Worm (Caenorhabditis elegans): ENCODE measurements around the gene wrk-1.
"Not testable (repeated sequence)": the region's sequence is repeated elsewhere in the genome, so short reads cannot be mapped to it uniquely, and the experiment has no call there.

The wrk-1 gene

ce11 chrX:8423199-8423598 lies 30.8 kb upstream of the wrk-1 start:
- TF ChIP-seq ref-1 (GFP tag; conservative IDR thresholded peaks at IDR 0.05) (no peak), ztf-23 (GFP tag; IDR thresholded peaks at IDR 0.05) (no peak), tab-1 (GFP tag; IDR thresholded peaks at IDR 0.05) (no peak), klf-2 (GFP tag; conservative IDR thresholded peaks at IDR 0.05) (no peak), T22C8.4 (GFP tag; IDR thresholded peaks at IDR 0.05) (no peak), ztf-29 (GFP tag; IDR thresholded peaks at IDR 0.05) (no peak), med-1 (GFP tag; optimal IDR thresholded peaks at IDR 0.05; ENCODE audit: insufficient read depth) (no peak), flt-1 (GFP tag; IDR thresholded peaks at IDR 0.05) (no peak), cog-1 (tag; optimal IDR thresholded peaks at IDR 0.05) (no peak)

ce11 chrX:8422020-8422419 lies 29.6 kb upstream of the wrk-1 start, which contains the start of gene tag-123:
Gene tag-123 (minus strand): TSS chrX:8422055.
- TF ChIP-seq med-1 (GFP tag; optimal IDR thresholded peaks at IDR 0.05; ENCODE audit: insufficient read depth) (no peak), tab-1 (GFP tag; IDR thresholded peaks at IDR 0.05) (no peak), T22C8.4 (GFP tag; IDR thresholded peaks at IDR 0.05) (no peak), ztf-29 (GFP tag; IDR thresholded peaks at IDR 0.05) (no peak), ztf-23 (GFP tag; IDR thresholded peaks at IDR 0.05) (no peak), flt-1 (GFP tag; IDR thresholded peaks at IDR 0.05) (no peak), klf-2 (GFP tag; conservative IDR thresholded peaks at IDR 0.05) (no peak), ref-1 (GFP tag; conservative IDR thresholded peaks at IDR 0.05) (no peak), cog-1 (tag; optimal IDR thresholded peaks at IDR 0.05) (no peak)

- TF ChIP-seq ref-1 (GFP tag; conservative IDR thresholded peaks at IDR 0.05) (no peak), ztf-23 (GFP tag; IDR thresholded peaks at IDR 0.05) (no peak), T22C8.4 (GFP tag; IDR thresholded peaks at IDR 0.05) (no peak), tab-1 (GFP tag; IDR thresholded peaks at IDR 0.05) (no peak), ztf-29 (GFP tag; IDR thresholded peaks at IDR 0.05) (no peak), med-1 (GFP tag; optimal IDR thresholded peaks at IDR 0.05; ENCODE audit: insufficient read depth) (no peak), flt-1 (GFP tag; IDR thresholded peaks at IDR 0.05) (no peak), cog-1 (tag; optimal IDR thresholded peaks at IDR 0.05) (no peak), klf-2 (GFP tag; conservative IDR thresholded peaks at IDR 0.05) (no peak)
Observed at ce11 chrX:8421594-8421993, 29.2 kb upstream of the wrk-1 start.

ce11 chrX:8419252-8419651 lies 26.9 kb upstream of the wrk-1 start:
- TF ChIP-seq ref-1 (GFP tag; conservative IDR thresholded peaks at IDR 0.05) (no peak), tab-1 (GFP tag; IDR thresholded peaks at IDR 0.05) (no peak), T22C8.4 (GFP tag; IDR thresholded peaks at IDR 0.05) (no peak), med-1 (GFP tag; optimal IDR thresholded peaks at IDR 0.05; ENCODE audit: insufficient read depth) (no peak), ztf-29 (GFP tag; IDR thresholded peaks at IDR 0.05) (no peak), cog-1 (tag; optimal IDR thresholded peaks at IDR 0.05) (no peak), flt-1 (GFP tag; IDR thresholded peaks at IDR 0.05) (no peak), ztf-23 (GFP tag; IDR thresholded peaks at IDR 0.05) (no peak), klf-2 (GFP tag; conservative IDR thresholded peaks at IDR 0.05) (no peak)

ce11 chrX:8418382-8418781 lies 26.0 kb upstream of the wrk-1 start, which contains the start of gene spp-13:
Gene spp-13 (minus strand): TSS chrX:8418524.
- TF ChIP-seq cog-1 (tag; optimal IDR thresholded peaks at IDR 0.05) (no peak), ztf-29 (GFP tag; IDR thresholded peaks at IDR 0.05) (no peak), ref-1 (GFP tag; conservative IDR thresholded peaks at IDR 0.05) (no peak), med-1 (GFP tag; optimal IDR thresholded peaks at IDR 0.05; ENCODE audit: insufficient read depth) (no peak), tab-1 (GFP tag; IDR thresholded peaks at IDR 0.05) (no peak), T22C8.4 (GFP tag; IDR thresholded peaks at IDR 0.05) (no peak), flt-1 (GFP tag; IDR thresholded peaks at IDR 0.05) (no peak), klf-2 (GFP tag; conservative IDR thresholded peaks at IDR 0.05) (no peak), ztf-23 (GFP tag; IDR thresholded peaks at IDR 0.05) (no peak)

- no peak for TF ChIP-seq ref-1 (GFP tag; conservative IDR thresholded peaks at IDR 0.05)
- no peak for TF ChIP-seq ztf-29 (GFP tag; IDR thresholded peaks at IDR 0.05)
- no peak for TF ChIP-seq cog-1 (tag; optimal IDR thresholded peaks at IDR 0.05)
- TF ChIP-seq flt-1 (GFP tag; IDR thresholded peaks at IDR 0.05), result no peak
- TF ChIP-seq ztf-23 (GFP tag; IDR thresholded peaks at IDR 0.05), result no peak
- TF ChIP-seq T22C8.4 (GFP tag; IDR thresholded peaks at IDR 0.05), result no peak
- TF ChIP-seq tab-1 (GFP tag; IDR thresholded peaks at IDR 0.05), result no peak
- TF ChIP-seq med-1 (GFP tag; optimal IDR thresholded peaks at IDR 0.05; ENCODE audit: insufficient read depth), result no peak
- TF ChIP-seq klf-2 (GFP tag; conservative IDR thresholded peaks at IDR 0.05), result no peak
Observed at ce11 chrX:8417727-8418126, 25.3 kb upstream of the wrk-1 start.

- no peak for TF ChIP-seq flt-1 (GFP tag; IDR thresholded peaks at IDR 0.05)
- no peak for TF ChIP-seq ztf-23 (GFP tag; IDR thresholded peaks at IDR 0.05)
- TF ChIP-seq tab-1 (GFP tag; IDR thresholded peaks at IDR 0.05), result no peak
- no peak for TF ChIP-seq T22C8.4 (GFP tag; IDR thresholded peaks at IDR 0.05)
- no peak for TF ChIP-seq cog-1 (tag; optimal IDR thresholded peaks at IDR 0.05)
- no peak for TF ChIP-seq klf-2 (GFP tag; conservative IDR thresholded peaks at IDR 0.05)
- TF ChIP-seq ref-1 (GFP tag; conservative IDR thresholded peaks at IDR 0.05), result no peak
- no peak for TF ChIP-seq ztf-29 (GFP tag; IDR thresholded peaks at IDR 0.05)
- no peak for TF ChIP-seq med-1 (GFP tag; optimal IDR thresholded peaks at IDR 0.05; ENCODE audit: insufficient read depth)
Observed at ce11 chrX:8416819-8417218, 24.4 kb upstream of the wrk-1 start, which contains the start of gene ced-8. Gene ced-8 (minus strand): TSS chrX:8416919.

- TF ChIP-seq flt-1 (GFP tag; IDR thresholded peaks at IDR 0.05) (no peak), T22C8.4 (GFP tag; IDR thresholded peaks at IDR 0.05) (no peak), ztf-23 (GFP tag; IDR thresholded peaks at IDR 0.05) (no peak), cog-1 (tag; optimal IDR thresholded peaks at IDR 0.05) (no peak), tab-1 (GFP tag; IDR thresholded peaks at IDR 0.05) (no peak), ref-1 (GFP tag; conservative IDR thresholded peaks at IDR 0.05) (no peak), ztf-29 (GFP tag; IDR thresholded peaks at IDR 0.05) (no peak), med-1 (GFP tag; optimal IDR thresholded peaks at IDR 0.05; ENCODE audit: insufficient read depth) (no peak), klf-2 (GFP tag; conservative IDR thresholded peaks at IDR 0.05) (no peak)
Observed at ce11 chrX:8413130-8413529, 20.7 kb upstream of the wrk-1 start, which contains the start of gene F08F1.4. Gene F08F1.4 (plus strand): TSS chrX:8413430.

- not testable (repeated sequence) for TF ChIP-seq tab-1 (GFP tag; IDR thresholded peaks at IDR 0.05); ref-1 (GFP tag; conservative IDR thresholded peaks at IDR 0.05); T22C8.4 (GFP tag; IDR thresholded peaks at IDR 0.05)
Observed at ce11 chrX:8410754-8411153, 18.4 kb upstream of the wrk-1 start, which contains the start of gene F08F1.9. Gene F08F1.9 (minus strand): TSS chrX:8410854.

- TF ChIP-seq cog-1 (tag; optimal IDR thresholded peaks at IDR 0.05), result no peak
- no peak for TF ChIP-seq flt-1 (GFP tag; IDR thresholded peaks at IDR 0.05)
- TF ChIP-seq klf-2 (GFP tag; conservative IDR thresholded peaks at IDR 0.05), result no peak
- no peak for TF ChIP-seq T22C8.4 (GFP tag; IDR thresholded peaks at IDR 0.05)
- no peak for TF ChIP-seq ztf-29 (GFP tag; IDR thresholded peaks at IDR 0.05)
- TF ChIP-seq ztf-23 (GFP tag; IDR thresholded peaks at IDR 0.05), result no peak
- TF ChIP-seq med-1 (GFP tag; optimal IDR thresholded peaks at IDR 0.05; ENCODE audit: insufficient read depth), result no peak
- no peak for TF ChIP-seq tab-1 (GFP tag; IDR thresholded peaks at IDR 0.05)
- no peak for TF ChIP-seq ref-1 (GFP tag; conservative IDR thresholded peaks at IDR 0.05)
Observed at ce11 chrX:8408267-8408666, 15.9 kb upstream of the wrk-1 start, which contains the start of gene sulp-3. Gene sulp-3 (minus strand): TSS chrX:8408367.
